Fruit fly (Drosophila melanogaster) whole organism, embryonic: Measurements from ENCODE around the gene CycE.

ENCODE experiments used
- Asciz ChIP-seq: fragments of 200-800 bp; sonication (Bioruptor generic); optimal IDR thresholded peaks from 2 replicates; lab custom pipeline; 2017; ENCODE audit warnings: missing biosample characterization, mild to moderate bottlenecking, missing genetic modification characterization, missing genetic modification reagents
- BtbVII ChIP-seq: fragments of 200-800 bp; sonication (Bioruptor generic); optimal IDR thresholded peaks from 3 replicates; lab custom pipeline; 2017; ENCODE audit warnings: missing biosample characterization, mild to moderate bottlenecking, missing genetic modification characterization
- CG10366 ChIP-seq: fragments of 200-800 bp; sonication (Bioruptor generic); IDR thresholded peaks from 2 replicates; pipeline ENCODE4 v1.3.6; 2022; ENCODE audit warnings: missing biosample characterization, missing genetic modification characterization
- CG12155 ChIP-seq: fragments of 200-800 bp; sonication (Bioruptor generic); optimal IDR thresholded peaks from 3 replicates; lab custom pipeline; 2016; ENCODE audit warnings: missing biosample characterization, missing genetic modification characterization
- CG12744 ChIP-seq: fragments of 200-800 bp; sonication (Bioruptor generic); optimal IDR thresholded peaks from 2 replicates; lab custom pipeline; 2016; ENCODE audit warnings: missing biosample characterization, missing genetic modification characterization
- CG14710 ChIP-seq: fragments of 200-800 bp; sonication (Bioruptor generic); optimal IDR thresholded peaks from 3 replicates; lab custom pipeline; 2019; ENCODE audit warnings: missing biosample characterization, mild to moderate bottlenecking, missing genetic modification characterization, moderate library complexity
- CG14860 ChIP-seq: fragments of 200-800 bp; sonication (Bioruptor generic); IDR thresholded peaks from 3 replicates; pipeline ENCODE4 v1.3.6; 2022; ENCODE audit warnings: missing biosample characterization, missing genetic modification characterization; ENCODE audit not compliant: partially characterized antibody
- CG15269 ChIP-seq: fragments of 200-800 bp; sonication (Bioruptor generic); optimal IDR thresholded peaks from 2 replicates; lab custom pipeline; 2018; ENCODE audit warnings: missing biosample characterization, mild to moderate bottlenecking, missing genetic modification characterization, moderate library complexity
- CG16813 ChIP-seq: fragments of 200-800 bp; sonication (Bioruptor generic); IDR thresholded peaks from 3 replicates; pipeline ENCODE4 v1.3.6; 2022; ENCODE audit warnings: missing biosample characterization, missing genetic modification characterization; ENCODE audit not compliant: partially characterized antibody
- CG17568 ChIP-seq: fragments of 200-800 bp; sonication (Bioruptor generic); optimal IDR thresholded peaks from 2 replicates; lab custom pipeline; 2018; ENCODE audit warnings: missing biosample characterization, mild to moderate bottlenecking, missing genetic modification characterization, moderate library complexity
- CG17829 ChIP-seq: fragments of 200-800 bp; optimal IDR thresholded peaks from 2 replicates; lab custom pipeline; 2019; ENCODE audit warnings: missing biosample characterization, mild to moderate bottlenecking, missing genetic modification characterization, moderate library complexity
- CG30431 ChIP-seq: fragments of 200-800 bp; sonication (Bioruptor generic); optimal IDR thresholded peaks from 2 replicates; lab custom pipeline; 2017; ENCODE audit warnings: missing biosample characterization, missing genetic modification characterization
- CG3163 ChIP-seq: fragments of 200-800 bp; sonication (Bioruptor generic); optimal IDR thresholded peaks from 3 replicates; lab custom pipeline; 2016; ENCODE audit warnings: missing biosample characterization, missing genetic modification characterization
- CG32767 ChIP-seq: fragments of 200-800 bp; sonication (Bioruptor generic); IDR thresholded peaks from 2 replicates; pipeline ENCODE4 v1.3.6; 2022; ENCODE audit warnings: missing biosample characterization, missing genetic modification characterization
- CG34224 ChIP-seq: fragments of 200-800 bp; sonication (Bioruptor generic); IDR thresholded peaks from 3 replicates; pipeline ENCODE4 v1.3.6; 2022; ENCODE audit warnings: missing biosample characterization, missing genetic modification characterization; ENCODE audit not compliant: partially characterized antibody
- CG3995 ChIP-seq: fragments of 200-800 bp; sonication (Bioruptor generic); optimal IDR thresholded peaks from 3 replicates; lab custom pipeline; 2016; ENCODE audit warnings: missing biosample characterization, missing genetic modification characterization
- CG4854 ChIP-seq: fragments of 200-800 bp; sonication (Bioruptor generic); optimal IDR thresholded peaks from 2 replicates; lab custom pipeline; 2016; ENCODE audit warnings: missing biosample characterization, missing genetic modification characterization, inconsistent platforms
- CG5245 ChIP-seq: fragments of 200-800 bp; sonication (Bioruptor generic); optimal IDR thresholded peaks from 3 replicates; lab custom pipeline; 2016; ENCODE audit warnings: missing biosample characterization, missing genetic modification characterization
- CG6689 ChIP-seq: fragments of 200-800 bp; sonication (Bioruptor generic); IDR thresholded peaks from 2 replicates; pipeline ENCODE4 v1.3.6; 2022; ENCODE audit warnings: missing biosample characterization, missing genetic modification characterization
- CG7372 ChIP-seq: fragments of 200-800 bp; sonication (Bioruptor generic); IDR thresholded peaks from 2 replicates; pipeline ENCODE4 v1.3.6; 2022; ENCODE audit warnings: missing biosample characterization, missing genetic modification characterization
- CG7556 ChIP-seq: fragments of 200-800 bp; sonication (Bioruptor generic); optimal IDR thresholded peaks from 2 replicates; lab custom pipeline; 2017; ENCODE audit warnings: missing biosample characterization, mild to moderate bottlenecking, missing genetic modification characterization
- CG8089 ChIP-seq: fragments of 200-800 bp; sonication (Bioruptor generic); optimal IDR thresholded peaks from 3 replicates; lab custom pipeline; 2016; ENCODE audit warnings: missing biosample characterization, missing genetic modification characterization
- CG8944 ChIP-seq: fragments of 200-800 bp; sonication (Bioruptor generic); optimal IDR thresholded peaks from 3 replicates; lab custom pipeline; 2016; ENCODE audit warnings: missing biosample characterization, missing genetic modification characterization
- CG9215 ChIP-seq: fragments of 200-800 bp; sonication (Bioruptor generic); IDR thresholded peaks from 2 replicates; pipeline ENCODE4 v1.3.6; 2022; ENCODE audit warnings: missing biosample characterization, missing genetic modification characterization
- CG9932 ChIP-seq: fragments of 200-800 bp; sonication (Bioruptor generic); IDR thresholded peaks from 2 replicates; pipeline ENCODE4 v1.3.6; 2022; ENCODE audit warnings: missing biosample characterization, missing genetic modification characterization
- Ets65A ChIP-seq: fragments of 200-800 bp; sonication (Bioruptor generic); peaks from one replicate; lab custom pipeline; 2016; ENCODE audit warnings: missing biosample characterization, missing genetic modification characterization
- Fer3 ChIP-seq: fragments of 200-800 bp; sonication (Bioruptor generic); optimal IDR thresholded peaks from 2 replicates; lab custom pipeline; 2018; ENCODE audit warnings: missing biosample characterization, mild to moderate bottlenecking, missing genetic modification characterization, moderate library complexity
- HLH54F ChIP-seq: fragments of 200-800 bp; sonication (Bioruptor generic); optimal IDR thresholded peaks from 3 replicates; lab custom pipeline; 2016; ENCODE audit warnings: missing biosample characterization, missing genetic modification characterization
- NC2β ChIP-seq: fragments of 200-800 bp; sonication (Bioruptor generic); optimal IDR thresholded peaks from 2 replicates; lab custom pipeline; 2016; ENCODE audit warnings: missing biosample characterization, missing genetic modification characterization
- Six4 ChIP-seq: fragments of 200-800 bp; sonication (Bioruptor generic); optimal IDR thresholded peaks from 2 replicates; lab custom pipeline; 2016; ENCODE audit warnings: missing biosample characterization, missing genetic modification characterization
- Spps ChIP-seq: fragments of 200-800 bp; sonication (Bioruptor generic); optimal IDR thresholded peaks from 2 replicates; lab custom pipeline; 2018; ENCODE audit warnings: missing biosample characterization, mild to moderate bottlenecking, missing genetic modification characterization
- ato ChIP-seq: fragments of 200-800 bp; sonication (Bioruptor generic); IDR thresholded peaks from 2 replicates; pipeline ENCODE4 v1.3.6; 2022; ENCODE audit warnings: missing biosample characterization, missing genetic modification characterization; ENCODE audit not compliant: partially characterized antibody
- bigmax ChIP-seq: fragments of 200-800 bp; sonication (Bioruptor generic); optimal IDR thresholded peaks from 2 replicates; lab custom pipeline; 2018; ENCODE audit warnings: missing biosample characterization, mild to moderate bottlenecking, missing genetic modification characterization
- cato ChIP-seq: fragments of 200-800 bp; sonication (Bioruptor generic); optimal IDR thresholded peaks from 2 replicates; lab custom pipeline; 2016; ENCODE audit warnings: missing biosample characterization, missing genetic modification characterization, borderline replicate concordance
- caup ChIP-seq: fragments of 200-800 bp; sonication (Bioruptor generic); optimal IDR thresholded peaks from 3 replicates; lab custom pipeline; 2017; ENCODE audit warnings: missing biosample characterization, mild to moderate bottlenecking, missing genetic modification characterization, moderate library complexity; ENCODE audit not compliant: severe bottlenecking
- crp ChIP-seq, 2 experiments: fragments of 200-800 bp; sonication (Bioruptor generic); optimal IDR thresholded peaks; 2 replicates in 1 of 2; 3 replicates in 1 of 2; lab custom pipeline; 2017; ENCODE audit warnings: missing biosample characterization in 2 of 2, missing genetic modification characterization in 2 of 2, mild to moderate bottlenecking in 1 of 2, moderate library complexity in 1 of 2
- danr ChIP-seq: fragments of 200-800 bp; sonication (Bioruptor generic); IDR thresholded peaks from 2 replicates; pipeline ENCODE4 v1.3.6; 2022; ENCODE audit warnings: missing biosample characterization, missing genetic modification characterization
- exex ChIP-seq: fragments of 200-800 bp; sonication (Bioruptor generic); optimal IDR thresholded peaks from 4 replicates; lab custom pipeline; 2018; ENCODE audit warnings: missing biosample characterization, mild to moderate bottlenecking, missing genetic modification characterization, moderate library complexity
- ftz-f1 ChIP-seq: fragments of 200-800 bp; sonication (Bioruptor generic); optimal IDR thresholded peaks from 2 replicates; lab custom pipeline; 2016; ENCODE audit warnings: missing biosample characterization, missing genetic modification characterization
- gem ChIP-seq: fragments of 200-800 bp; sonication (Bioruptor generic); optimal IDR thresholded peaks from 2 replicates; lab custom pipeline; 2019; ENCODE audit warnings: missing biosample characterization, mild to moderate bottlenecking, missing genetic modification characterization, moderate library complexity
- ham ChIP-seq: fragments of 200-800 bp; sonication (Bioruptor generic); IDR thresholded peaks from 2 replicates; pipeline ENCODE4 v1.3.6; 2022; ENCODE audit warnings: missing biosample characterization, missing genetic modification characterization
- prd ChIP-seq, 3 experiments: fragments of >200 bp in 2 of 3; fragments of 200-800 bp in 1 of 3; sonication (Bioruptor generic) in 1 of 3; optimal IDR thresholded peaks in 2 of 3; IDR thresholded peaks in 1 of 3; 2 replicates in 2 of 3; 3 replicates in 1 of 3; pipeline versions ENCODE4 v1.3.6 to Lab custom; 2017 to 2022; ENCODE audit warnings: missing biosample characterization in 1 of 3, missing genetic modification characterization in 1 of 3
- sna ChIP-seq: fragments of 200-800 bp; sonication (Bioruptor generic); IDR thresholded peaks from 2 replicates; pipeline ENCODE4 v1.3.6; 2022; ENCODE audit warnings: missing biosample characterization, missing genetic modification characterization; ENCODE audit not compliant: partially characterized antibody
- sr ChIP-seq: fragments of 200-800 bp; sonication (Bioruptor generic); IDR thresholded peaks from 3 replicates; pipeline ENCODE4 v1.3.6; 2022; ENCODE audit warnings: missing biosample characterization, missing genetic modification characterization
- tio ChIP-seq: fragments of 200-800 bp; sonication (Bioruptor generic); optimal IDR thresholded peaks from 2 replicates; lab custom pipeline; 2017; ENCODE audit warnings: missing biosample characterization, missing genetic modification characterization, inconsistent platforms
- trh ChIP-seq: fragments of 200-800 bp; sonication (Bioruptor generic); optimal IDR thresholded peaks from 2 replicates; lab custom pipeline; 2016; ENCODE audit warnings: missing biosample characterization, missing genetic modification characterization
- vfl ChIP-seq: fragments of 200-800 bp; sonication (Bioruptor generic); optimal IDR thresholded peaks from 2 replicates; lab custom pipeline; 2016; ENCODE audit warnings: missing biosample characterization, missing genetic modification characterization
- wek ChIP-seq: fragments of 200-800 bp; sonication (Bioruptor generic); optimal IDR thresholded peaks from 3 replicates; lab custom pipeline; 2018; ENCODE audit warnings: missing biosample characterization, mild to moderate bottlenecking, missing genetic modification characterization, moderate library complexity

CycE gene

dm6 chr2L:15750523-15751258 is 2.7 kb upstream of the CycE start, which contains the start of gene ND-B17 (continued):
- no peak for TF ChIP-seq CG15269 (tag; lab: Kevin White, UChicago)
- TF ChIP-seq crp (GFP tag; optimal IDR thresholded peaks at IDR 0.05; lab: Kevin White, UChicago) = peak; percentile 75 to 96
- TF ChIP-seq wek (GFP tag; lab: Kevin White, UChicago) = no peak
- TF ChIP-seq bigmax (GFP tag; lab: Kevin White, UChicago) = no peak
- TF ChIP-seq sna (GFP tag; lab: Robert Waterston, UW) = 0 out of 2 replicates have a peak, but pooled peaks have one; percentile 32
- no peak for TF ChIP-seq trh
- TF ChIP-seq Asciz = no peak
- TF ChIP-seq CG9215 (GFP tag; lab: Robert Waterston, UW) = peak; percentile 64
- TF ChIP-seq CG14860 = no peak
- peak; percentile 59 for TF ChIP-seq HLH54F (GFP tag; lab: Kevin White, UChicago)
- peak; percentile 72 for TF ChIP-seq CG9932 (GFP tag; lab: Robert Waterston, UW)
- no peak for TF ChIP-seq gem (tag; lab: Kevin White, UChicago)
- TF ChIP-seq CG32767 (GFP tag; lab: Robert Waterston, UW) = 0 out of 2 replicates have a peak, but pooled peaks have one; percentile 31
- peak; percentile 27 for TF ChIP-seq Six4
- peak; percentile 29 for TF ChIP-seq CG3163
- peak; percentile 43 for TF ChIP-seq NC2β (GFP tag; lab: Kevin White, UChicago)
- no peak for TF ChIP-seq CG4854 (GFP tag; lab: Kevin White, UChicago)
- no peak for TF ChIP-seq Spps
- no peak for TF ChIP-seq CG34224 (GFP tag; lab: Robert Waterston, UW)
- no peak for TF ChIP-seq sr (GFP tag; lab: Robert Waterston, UW)
- no peak for TF ChIP-seq prd (optimal IDR thresholded peaks at IDR 0.05; lab: Kevin White, UChicago)
- no peak; the same call in 2 of the 3 replicates for TF ChIP-seq prd (GFP tag; IDR thresholded peaks at IDR 0.05; lab: Robert Waterston, UW)
- TF ChIP-seq CG6689 = no peak
- TF ChIP-seq CG3995 (GFP tag; lab: Kevin White, UChicago) = peak; percentile 22
- peak; percentile 53; the same call in 1 of the 2 replicates for TF ChIP-seq CG7372 (GFP tag; lab: Robert Waterston, UW)
- TF ChIP-seq BtbVII (GFP tag; lab: Kevin White, UChicago) = no peak
- TF ChIP-seq caup (GFP tag; lab: Kevin White, UChicago) = no peak
- no peak for TF ChIP-seq exex (tag; lab: Kevin White, UChicago)
- no peak for TF ChIP-seq ftz-f1 (GFP tag; lab: Kevin White, UChicago)
- TF ChIP-seq CG17829 (tag; lab: Kevin White, UChicago) = peak; percentile 1
- no peak for TF ChIP-seq CG17568
- peak; percentile 50 for TF ChIP-seq CG8944 (GFP tag; lab: Kevin White, UChicago)
- TF ChIP-seq CG30431 = no peak
- peak; percentile 21 for TF ChIP-seq CG12155 (GFP tag; lab: Kevin White, UChicago)
- no peak for TF ChIP-seq CG5245 (GFP tag; lab: Kevin White, UChicago)
- 0 out of 3 replicates have a peak, but pooled peaks have one; percentile 23 for TF ChIP-seq CG16813 (GFP tag; lab: Robert Waterston, UW)
- peak; percentile 57 for TF ChIP-seq CG10366 (GFP tag; lab: Robert Waterston, UW)
- TF ChIP-seq ham = no peak
- no peak for TF ChIP-seq tio
- no peak for TF ChIP-seq Ets65A (GFP tag; lab: Kevin White, UChicago)
- TF ChIP-seq CG8089 (GFP tag; lab: Kevin White, UChicago) = peak; percentile 39
- TF ChIP-seq danr (GFP tag; lab: Robert Waterston, UW) = no peak
- TF ChIP-seq vfl (GFP tag; lab: Kevin White, UChicago) = peak; percentile 18
- 0 out of 2 replicates have a peak, but pooled peaks have one; percentile 7 for TF ChIP-seq ato (GFP tag; lab: Robert Waterston, UW)
- TF ChIP-seq CG14710 = peak; percentile 23
- TF ChIP-seq Fer3 = no peak
- TF ChIP-seq CG7556 (GFP tag; lab: Kevin White, UChicago) = no peak
- no peak for TF ChIP-seq cato (GFP tag; lab: Kevin White, UChicago)
- no peak for TF ChIP-seq CG12744
